Fruit fly (Drosophila melanogaster): Measurements from ENCODE around the gene RunxB.

DNA sequence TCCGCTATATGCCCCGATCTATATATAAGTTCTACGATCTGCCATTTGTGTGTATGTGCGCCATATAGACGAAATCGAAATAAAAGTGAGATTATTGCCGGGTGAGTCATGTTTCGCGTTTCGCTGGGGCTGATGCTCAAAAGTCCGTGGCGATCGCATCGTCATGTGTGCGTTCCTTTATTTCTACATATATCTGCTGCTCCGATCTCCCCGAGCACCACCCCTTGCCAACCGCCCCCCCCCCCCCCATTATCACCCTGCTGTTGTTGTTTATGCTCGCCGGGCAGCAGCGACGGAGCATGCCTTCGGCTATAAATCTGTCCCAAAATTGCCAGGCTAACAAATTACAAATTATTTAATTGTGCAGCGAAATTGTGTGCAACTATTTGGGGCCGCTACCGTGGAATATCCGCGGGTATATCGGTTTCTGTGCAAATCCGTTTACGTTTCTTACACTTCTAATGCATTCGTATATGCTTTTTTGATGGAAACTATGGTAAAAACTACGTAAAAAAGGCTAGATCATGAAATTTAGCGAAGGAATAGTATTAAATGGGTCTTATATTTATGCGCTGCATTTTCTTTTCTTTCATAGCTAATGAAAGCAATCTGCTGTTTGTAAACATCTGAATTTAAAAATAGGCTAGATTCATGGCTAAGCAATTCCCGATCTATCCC, 18.5 kb upstream of the RunxB start:
- TF ChIP-seq CG3919 (GFP tag; optimal IDR thresholded peaks at IDR 0.05) (no peak), Hr38 (GFP tag; optimal IDR thresholded peaks at IDR 0.05) (no peak), CG15336 (GFP tag; IDR thresholded peaks at IDR 0.05) (peak; percentile 42; the same call in 1 of the 2 replicates), CG16779 (tag; optimal IDR thresholded peaks at IDR 0.05) (no peak), Sox102F (GFP tag; optimal IDR thresholded peaks at IDR 0.05) (no peak), fd59A (GFP tag; optimal IDR thresholded peaks at IDR 0.05) (no peak), Smox (GFP tag; optimal IDR thresholded peaks at IDR 0.05) (no peak), topi (GFP tag; optimal IDR thresholded peaks at IDR 0.05) (no peak), CG6808 (GFP tag; optimal IDR thresholded peaks at IDR 0.05) (no peak), lz (GFP tag; optimal IDR thresholded peaks at IDR 0.05) (no peak), Eip75B (GFP tag; optimal IDR thresholded peaks at IDR 0.05) (no peak)
